Fruit fly (Drosophila melanogaster) Kc167 (cell line): ENCODE results near the gene CG9119.
"Not testable (repeated sequence)": the region's sequence is repeated elsewhere in the genome, so short reads cannot be mapped to it uniquely, and the experiment has no call there.

Source experiments
- Myc ChIP-seq: fragments of >200 bp; optimal IDR thresholded peaks from 2 replicates; lab custom pipeline; 2017; ENCODE audit warnings: missing external identifiers
- Sin3A ChIP-seq: fragments of >200 bp; optimal IDR thresholded peaks from 2 replicates; lab custom pipeline; 2018; ENCODE audit warnings: missing external identifiers
- h ChIP-seq: fragments of >200 bp; optimal IDR thresholded peaks from 3 replicates; lab custom pipeline; 2018; ENCODE audit warnings: missing external identifiers
- insv ChIP-seq: fragments of >200 bp; optimal IDR thresholded peaks from 3 replicates; lab custom pipeline; 2018; ENCODE audit warnings: missing external identifiers
- psq ChIP-seq: fragments of >200 bp; optimal IDR thresholded peaks from 2 replicates; lab custom pipeline; 2017; ENCODE audit warnings: missing external identifiers
- ttk ChIP-seq: sonication (Bioruptor generic); optimal IDR thresholded peaks from 2 replicates; lab custom pipeline; 2017; ENCODE audit warnings: missing external identifiers

CG9119 gene

dm6 chr3L:1204674-1205547 is at the start of gene CG9119:
Gene CG9119 (minus strand): TSS chr3L:1204795.
- TF ChIP-seq h (lab: Kevin White, UChicago) (no peak), insv (lab: Kevin White, UChicago) (no peak)

- TF ChIP-seq Myc (lab: Kevin White, UChicago) = no peak
Observed at dm6 chr3L:1251712-1252111, 47.1 kb upstream of the CG9119 start, which contains the start of the genes CG9130 and CG9133. Gene CG9130 (plus strand): TSS chr3L:1252012. Gene CG9133 (plus strand): TSS chr3L:1252012.

dm6 chr3L:1250396-1250795 is 45.8 kb upstream of the CG9119 start, which contains the start of gene Bfc:
Gene Bfc (plus strand): TSS chr3L:1250696.
- TF ChIP-seq h (lab: Kevin White, UChicago) (no peak), psq (no peak), Myc (lab: Kevin White, UChicago) (no peak), insv (lab: Kevin White, UChicago) (no peak), Sin3A (lab: Kevin White, UChicago) (no peak), ttk (lab: Kevin White, UChicago) (no peak)

dm6 chr3L:1247627-1248295 is 43.2 kb upstream of the CG9119 start, which contains the start of the genes Psf1 and Sac1:
Gene Psf1 (minus strand): TSS chr3L:1247677.
Gene Sac1 (plus strand): TSS chr3L:1247817.
- TF ChIP-seq h (lab: Kevin White, UChicago) = no peak
- no peak for TF ChIP-seq psq

dm6 chr3L:1246823-1247222 is 42.2 kb upstream of the CG9119 start, which contains the start of gene CG32318:
Gene CG32318 (minus strand): TSS chr3L:1246923.
- TF ChIP-seq insv (lab: Kevin White, UChicago); psq; h (lab: Kevin White, UChicago): not testable (repeated sequence)

dm6 chr3L:1245810-1246209 is 41.2 kb upstream of the CG9119 start, which contains the start of gene Klp61F:
Gene Klp61F (minus strand): TSS chr3L:1245910.
- not testable (repeated sequence) for TF ChIP-seq insv (lab: Kevin White, UChicago); psq; ttk (lab: Kevin White, UChicago)

- TF ChIP-seq ttk (lab: Kevin White, UChicago) = no peak
- no peak for TF ChIP-seq h (lab: Kevin White, UChicago)
- no peak for TF ChIP-seq Sin3A (lab: Kevin White, UChicago)
- TF ChIP-seq Myc (lab: Kevin White, UChicago) = no peak
- no peak for TF ChIP-seq insv (lab: Kevin White, UChicago)
- no peak for TF ChIP-seq psq
Observed at dm6 chr3L:1238219-1238618, 33.6 kb upstream of the CG9119 start, which contains the start of gene CG9192. Gene CG9192 (minus strand): TSS chr3L:1238319.

- no peak for TF ChIP-seq Myc (lab: Kevin White, UChicago)
- no peak for TF ChIP-seq h (lab: Kevin White, UChicago)
- no peak for TF ChIP-seq ttk (lab: Kevin White, UChicago)
- no peak for TF ChIP-seq Sin3A (lab: Kevin White, UChicago)
- TF ChIP-seq insv (lab: Kevin White, UChicago) = no peak
- no peak for TF ChIP-seq psq
Observed at dm6 chr3L:1235426-1235825, 30.8 kb upstream of the CG9119 start, which contains the start of gene galene. Gene galene (plus strand): TSS chr3L:1235726.

dm6 chr3L:1233830-1234229 is 29.2 kb upstream of the CG9119 start, which contains the start of gene CG33966:
Gene CG33966 (plus strand): TSS chr3L:1234130.
- TF ChIP-seq Sin3A (lab: Kevin White, UChicago) (no peak), insv (lab: Kevin White, UChicago) (no peak), ttk (lab: Kevin White, UChicago) (no peak), Myc (lab: Kevin White, UChicago) (no peak)

dm6 chr3L:1232582-1232981 is 28.0 kb upstream of the CG9119 start, which contains the start of gene CG33965:
Gene CG33965 (plus strand): TSS chr3L:1232882.
- TF ChIP-seq h (lab: Kevin White, UChicago) = no peak
- TF ChIP-seq Sin3A (lab: Kevin White, UChicago) = no peak
- TF ChIP-seq ttk (lab: Kevin White, UChicago) = no peak
- no peak for TF ChIP-seq Myc (lab: Kevin White, UChicago)
- no peak for TF ChIP-seq psq

- no peak for TF ChIP-seq ttk (lab: Kevin White, UChicago)
- no peak for TF ChIP-seq psq
- TF ChIP-seq Myc (lab: Kevin White, UChicago) = no peak
- no peak for TF ChIP-seq h (lab: Kevin White, UChicago)
- TF ChIP-seq insv (lab: Kevin White, UChicago) = no peak
- no peak for TF ChIP-seq Sin3A (lab: Kevin White, UChicago)
Observed at dm6 chr3L:1227303-1227797, 22.8 kb upstream of the CG9119 start, which contains the start of gene LysS. Gene LysS (plus strand): TSS chr3L:1227747.

- TF ChIP-seq Sin3A (lab: Kevin White, UChicago) (no peak), insv (lab: Kevin White, UChicago) (no peak), Myc (lab: Kevin White, UChicago) (no peak), psq (no peak), ttk (lab: Kevin White, UChicago) (no peak), h (lab: Kevin White, UChicago) (no peak)
Observed at dm6 chr3L:1218596-1218995, 14.0 kb upstream of the CG9119 start, which contains the start of gene LysP. Gene LysP (minus strand): TSS chr3L:1218696.
